Worm (Caenorhabditis elegans) whole organism, mixed stage, embryonic: Measurements from ENCODE around the gene C28C12.12.

Experiments
- M03D4.4 ChIP-seq: sonication (generic microtip); optimal IDR thresholded peaks from 2 replicates; lab custom pipeline; 2017; ENCODE audit warnings: mild to moderate bottlenecking, missing genetic modification characterization, missing compliant biosample characterization
- bed-3 ChIP-seq: fragments of 200-800 bp; sonication (Bioruptor generic); optimal IDR thresholded peaks from 3 replicates; lab custom pipeline; 2018; ENCODE audit warnings: mild to moderate bottlenecking, missing genetic modification characterization, moderate library complexity, missing compliant biosample characterization
- blmp-1 ChIP-seq: fragments of 150-350 bp; optimal IDR thresholded peaks from 2 replicates; lab custom pipeline; 2014; ENCODE audit warnings: missing biosample characterization, missing genetic modification characterization
- ceh-39 ChIP-seq: fragments of 150-350 bp; optimal IDR thresholded peaks from 2 replicates; lab custom pipeline; 2014; ENCODE audit warnings: missing biosample characterization, missing genetic modification characterization
- ceh-43 ChIP-seq: fragments of 200-800 bp; sonication (Bioruptor generic); optimal IDR thresholded peaks from 2 replicates; lab custom pipeline; 2018; ENCODE audit warnings: mild to moderate bottlenecking, missing genetic modification characterization, moderate library complexity, missing compliant biosample characterization
- ceh-83 ChIP-seq: fragments of 200-800 bp; sonication (Bioruptor generic); optimal IDR thresholded peaks from 2 replicates; lab custom pipeline; 2018; ENCODE audit warnings: mild to moderate bottlenecking, missing genetic modification characterization, missing compliant biosample characterization
- ces-1 ChIP-seq: fragments of 150-350 bp; optimal IDR thresholded peaks from 2 replicates; lab custom pipeline; 2014; ENCODE audit warnings: missing biosample characterization, missing genetic modification reagents, missing genetic modification characterization
- cnd-1 ChIP-seq: fragments of 200-800 bp; sonication (Bioruptor generic); optimal IDR thresholded peaks from 2 replicates; lab custom pipeline; 2018; ENCODE audit warnings: mild to moderate bottlenecking, missing genetic modification characterization, missing compliant biosample characterization
- drap-1 ChIP-seq: fragments of 200-800 bp; sonication (Bioruptor generic); optimal IDR thresholded peaks from 3 replicates; lab custom pipeline; 2018; ENCODE audit warnings: mild to moderate bottlenecking, missing genetic modification characterization, missing compliant biosample characterization
- elt-1 ChIP-seq: sonication (generic microtip); optimal IDR thresholded peaks from 2 replicates; lab custom pipeline; 2017; ENCODE audit warnings: missing genetic modification characterization, mild to moderate bottlenecking, missing compliant biosample characterization, antibody characterized with exemption, moderate library complexity, borderline replicate concordance; ENCODE audit not compliant: insufficient read depth
- elt-3 ChIP-seq: fragments of 150-350 bp; optimal IDR thresholded peaks from 2 replicates; lab custom pipeline; 2014; ENCODE audit warnings: missing biosample characterization, missing genetic modification characterization
- flh-1 ChIP-seq: fragments of 200-800 bp; sonication (Bioruptor generic); optimal IDR thresholded peaks from 2 replicates; lab custom pipeline; 2018; ENCODE audit warnings: mild to moderate bottlenecking, missing genetic modification characterization, moderate library complexity, missing compliant biosample characterization
- ham-2 ChIP-seq: fragments of 200-800 bp; sonication (Bioruptor generic); optimal IDR thresholded peaks from 2 replicates; lab custom pipeline; 2018; ENCODE audit warnings: mild to moderate bottlenecking, missing genetic modification characterization, missing compliant biosample characterization
- lin-13 ChIP-seq: fragments of 150-350 bp; optimal IDR thresholded peaks from 2 replicates; lab custom pipeline; 2014; ENCODE audit warnings: missing biosample characterization, missing genetic modification characterization
- lsy-2 ChIP-seq: fragments of 150-350 bp; optimal IDR thresholded peaks from 2 replicates; lab custom pipeline; 2014; ENCODE audit warnings: missing biosample characterization, missing genetic modification characterization
- mab-5 ChIP-seq: fragments of 150-350 bp; optimal IDR thresholded peaks from 2 replicates; lab custom pipeline; 2014; ENCODE audit warnings: missing biosample characterization, missing genetic modification characterization
- mep-1 ChIP-seq: fragments of 150-350 bp; optimal IDR thresholded peaks from 2 replicates; lab custom pipeline; 2017; ENCODE audit warnings: missing biosample characterization, missing genetic modification reagents, missing genetic modification characterization, inconsistent platforms
- mls-2 ChIP-seq: sonication (generic microtip); optimal IDR thresholded peaks from 2 replicates; lab custom pipeline; 2016; ENCODE audit warnings: mild to moderate bottlenecking, missing genetic modification characterization, moderate library complexity, missing compliant biosample characterization
- nhr-12 ChIP-seq: fragments of 150-350 bp; optimal IDR thresholded peaks from 2 replicates; lab custom pipeline; 2014; ENCODE audit warnings: missing biosample characterization, missing genetic modification characterization
- nhr-237 ChIP-seq: fragments of 150-350 bp; optimal IDR thresholded peaks from 2 replicates; lab custom pipeline; 2014; ENCODE audit warnings: missing biosample characterization, missing genetic modification characterization
- nhr-28 ChIP-seq: fragments of 150-350 bp; optimal IDR thresholded peaks from 2 replicates; lab custom pipeline; 2014; ENCODE audit warnings: missing biosample characterization, missing genetic modification characterization
- nhr-76 ChIP-seq: sonication (generic microtip); optimal IDR thresholded peaks from 2 replicates; lab custom pipeline; 2017; ENCODE audit warnings: missing biosample characterization, missing genetic modification characterization
- pha-4 ChIP-seq: fragments of 150-350 bp; optimal IDR thresholded peaks from 2 replicates; lab custom pipeline; 2018; ENCODE audit warnings: missing biosample characterization, missing genetic modification reagents, missing genetic modification characterization
- sptf-1 ChIP-seq: sonication (generic microtip); optimal IDR thresholded peaks from 2 replicates; lab custom pipeline; 2017; ENCODE audit warnings: mild to moderate bottlenecking, missing genetic modification characterization, moderate library complexity, missing compliant biosample characterization
- tbx-8 ChIP-seq: fragments of 200-800 bp; sonication (Bioruptor generic); optimal IDR thresholded peaks from 2 replicates; lab custom pipeline; 2018; ENCODE audit warnings: mild to moderate bottlenecking, missing genetic modification characterization, moderate library complexity, missing compliant biosample characterization
- unc-120 ChIP-seq: sonication (generic microtip); optimal IDR thresholded peaks from 2 replicates; lab custom pipeline; 2017; ENCODE audit warnings: missing genetic modification characterization, missing compliant biosample characterization; ENCODE audit not compliant: poor library complexity, severe bottlenecking
- unc-39 ChIP-seq: fragments of 150-350 bp; optimal IDR thresholded peaks from 2 replicates; lab custom pipeline; 2014; ENCODE audit warnings: missing biosample characterization, missing genetic modification characterization
- unc-62 ChIP-seq: fragments of 150-350 bp; optimal IDR thresholded peaks from 2 replicates; lab custom pipeline; 2014; ENCODE audit warnings: missing biosample characterization, missing genetic modification reagents, missing genetic modification characterization
- ztf-11 ChIP-seq: fragments of 150-350 bp; optimal IDR thresholded peaks from 2 replicates; lab custom pipeline; 2014; ENCODE audit warnings: missing biosample characterization, missing genetic modification characterization

Gene C28C12.12

DNA sequence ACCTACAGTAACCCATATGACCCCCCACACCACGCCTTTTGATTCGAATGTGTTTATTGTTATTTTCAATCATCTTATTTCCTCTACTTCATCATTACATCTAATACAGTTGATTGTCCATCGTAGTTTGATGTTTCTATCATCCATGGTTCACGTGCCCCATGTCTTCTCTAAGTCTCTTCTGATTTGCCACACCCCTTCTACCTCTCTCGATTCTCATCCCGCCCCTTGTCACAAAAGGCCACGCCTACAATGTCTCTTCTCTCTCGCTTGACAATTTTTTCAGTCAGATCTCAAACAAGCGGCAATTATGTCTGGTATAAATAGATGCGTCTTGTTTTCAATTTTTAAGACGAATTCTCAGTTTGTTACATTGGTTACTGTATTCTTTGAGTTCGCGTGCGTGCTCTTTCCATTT lies 38.8 kb upstream of the C28C12.12 start:
- TF ChIP-seq bed-3 (GFP tag; lab: Kevin White, UChicago): no peak
- no peak for TF ChIP-seq cnd-1 (tag; lab: Kevin White, UChicago)
- TF ChIP-seq elt-1 (tag; lab: Kevin White, UChicago): no peak

DNA sequence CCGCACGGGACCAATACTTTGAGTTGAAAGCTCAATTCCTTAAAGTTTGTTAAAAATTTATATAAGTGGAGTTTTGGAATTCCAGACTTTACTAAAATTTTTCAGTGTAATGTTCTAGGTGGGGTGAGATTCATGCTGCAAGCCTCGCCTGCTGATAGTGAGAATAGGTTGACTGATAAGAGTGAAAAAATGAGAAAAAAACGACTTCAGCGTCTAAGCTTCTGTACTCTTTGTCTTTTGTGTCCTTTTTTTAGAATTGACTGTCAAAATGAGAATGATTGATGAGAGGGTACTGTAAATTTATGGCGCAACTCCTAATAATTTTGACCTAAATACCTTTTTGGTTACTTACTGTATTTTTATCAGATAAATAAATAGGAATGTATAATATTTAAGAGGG lies 38.0 kb upstream of the C28C12.12 start:
- no peak for TF ChIP-seq ces-1 (GFP tag; lab: Kevin White, UChicago)
- no peak for TF ChIP-seq sptf-1 (tag; lab: Kevin White, UChicago)
- no peak for TF ChIP-seq mls-2

DNA sequence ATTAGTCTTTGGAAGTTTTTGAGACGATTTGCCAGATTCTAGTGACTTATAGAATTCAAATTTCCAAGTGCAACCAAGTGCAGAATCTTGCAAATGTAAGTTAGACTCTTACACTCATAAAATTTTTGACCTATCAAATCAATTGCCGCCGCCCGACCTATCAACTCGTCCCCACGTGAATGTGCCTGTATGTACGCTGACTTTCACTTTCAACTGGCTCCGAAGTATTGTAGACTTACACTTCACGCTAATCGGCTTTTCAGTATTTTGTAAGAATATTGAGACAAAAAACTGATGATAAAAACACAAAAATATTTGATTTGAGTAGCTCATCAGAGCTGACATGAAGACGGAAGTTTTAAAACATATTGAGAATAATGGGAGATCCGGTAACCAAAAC lies 36.6 kb upstream of the C28C12.12 start:
- no peak for TF ChIP-seq tbx-8
- no peak for TF ChIP-seq ham-2 (GFP tag; lab: Kevin White, UChicago)
- no peak for TF ChIP-seq mab-5 (tag; lab: Kevin White, UChicago)
- no peak for TF ChIP-seq unc-39 (tag; lab: Kevin White, UChicago)
- TF ChIP-seq nhr-28 (tag; lab: Kevin White, UChicago): no peak
- no peak for TF ChIP-seq nhr-12
- TF ChIP-seq flh-1 (GFP tag; lab: Kevin White, UChicago): no peak
- TF ChIP-seq sptf-1 (tag; lab: Kevin White, UChicago): no peak
- TF ChIP-seq ces-1 (GFP tag; lab: Kevin White, UChicago): no peak
- TF ChIP-seq nhr-76 (tag; lab: Kevin White, UChicago): no peak
- no peak for TF ChIP-seq elt-1 (tag; lab: Kevin White, UChicago)
- TF ChIP-seq ceh-43: no peak
- TF ChIP-seq ztf-11 (tag; lab: Kevin White, UChicago): no peak
- TF ChIP-seq mep-1 (tag; lab: Kevin White, UChicago): no peak
- TF ChIP-seq, all 35 proteins: peak for 0

DNA sequence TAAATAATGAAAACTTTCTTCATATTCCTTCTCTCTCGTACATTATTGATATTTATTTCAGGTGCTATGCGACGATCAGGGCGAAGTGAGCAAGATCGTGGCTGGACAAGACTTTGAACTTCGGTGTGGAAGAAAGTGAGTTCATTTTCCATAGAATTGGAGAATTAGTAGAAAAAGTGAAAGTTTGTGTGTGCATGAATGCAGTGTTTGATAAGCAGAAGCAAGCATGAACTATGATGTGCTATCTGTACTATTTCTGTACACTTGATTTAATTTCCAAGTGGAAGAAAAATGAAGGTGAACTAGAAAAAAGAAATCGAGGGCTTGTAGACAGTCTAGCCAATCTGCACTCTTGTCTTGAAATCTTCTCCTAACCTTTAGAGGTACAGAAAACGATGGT lies 35.9 kb upstream of the C28C12.12 start:
- no peak for TF ChIP-seq blmp-1 (tag; lab: Kevin White, UChicago)
- TF ChIP-seq M03D4.4 (tag; lab: Kevin White, UChicago): no peak
- no peak for TF ChIP-seq elt-1 (tag; lab: Kevin White, UChicago)
- no peak for TF ChIP-seq nhr-28 (tag; lab: Kevin White, UChicago)
- no peak for TF ChIP-seq ham-2 (GFP tag; lab: Kevin White, UChicago)
- TF ChIP-seq lsy-2 (tag; lab: Kevin White, UChicago): no peak
- TF ChIP-seq mab-5 (tag; lab: Kevin White, UChicago): no peak
- TF ChIP-seq nhr-237 (tag; lab: Kevin White, UChicago): no peak
- TF ChIP-seq unc-120 (tag; lab: Kevin White, UChicago): no peak
- no peak for TF ChIP-seq flh-1 (GFP tag; lab: Kevin White, UChicago)
- TF ChIP-seq pha-4 (tag; lab: Kevin White, UChicago): no peak
- TF ChIP-seq drap-1 (GFP tag; lab: Kevin White, UChicago): no peak
- no peak for TF ChIP-seq unc-62 (GFP tag; lab: Kevin White, UChicago)
- TF ChIP-seq bed-3 (GFP tag; lab: Kevin White, UChicago): no peak
- no peak for TF ChIP-seq nhr-76 (tag; lab: Kevin White, UChicago)
- no peak for TF ChIP-seq tbx-8
- TF ChIP-seq ceh-39 (tag; lab: Kevin White, UChicago): no peak
- TF ChIP-seq ceh-83: no peak
- TF ChIP-seq mep-1 (tag; lab: Kevin White, UChicago): no peak

DNA sequence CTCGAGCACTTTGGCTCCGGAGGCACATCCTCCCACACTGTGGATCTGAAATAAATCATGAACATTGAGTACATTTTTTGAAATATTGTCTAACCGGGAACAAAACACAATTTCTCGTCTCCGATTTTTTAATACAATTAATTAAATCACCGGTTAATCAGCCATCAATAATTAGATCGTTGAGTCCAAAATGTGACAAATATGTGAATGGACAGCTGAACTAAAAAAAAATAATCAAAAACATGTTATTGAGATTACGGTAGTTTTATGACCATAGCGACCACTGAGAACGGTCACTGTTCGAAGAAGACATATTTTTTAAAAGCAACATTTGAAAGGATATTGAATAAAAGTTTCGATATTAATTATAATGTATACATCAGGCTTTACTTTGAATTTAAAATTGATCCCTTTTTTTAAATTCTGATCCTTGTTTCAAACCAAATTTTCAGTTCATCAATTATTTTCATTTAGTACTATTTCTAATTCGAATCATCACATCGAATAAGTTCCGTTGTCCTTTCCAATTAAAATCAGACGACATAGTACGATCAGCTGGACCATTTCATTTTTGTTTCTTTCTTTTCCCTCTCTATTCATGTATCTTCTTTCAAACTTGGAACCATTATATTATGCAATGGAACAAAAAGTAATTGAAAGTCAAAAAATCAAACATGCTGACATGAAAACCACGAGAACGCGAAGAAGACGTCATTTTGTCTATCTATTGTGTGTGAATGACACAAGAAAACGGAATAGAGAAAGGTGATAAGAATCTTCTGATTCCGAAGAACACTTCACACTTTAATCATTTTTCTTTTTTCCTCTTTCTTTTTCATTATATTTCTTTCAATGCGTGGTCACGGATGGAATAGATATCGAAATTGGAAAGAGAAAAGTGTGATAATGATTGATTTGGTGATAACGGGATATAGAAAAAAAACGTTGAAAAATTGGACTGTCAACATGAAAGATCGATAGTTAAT lies 34.2 kb upstream of the C28C12.12 start:
- TF ChIP-seq blmp-1 (tag; lab: Kevin White, UChicago) (peak; percentile 61), elt-3 (peak; percentile 84), ces-1 (GFP tag; lab: Kevin White, UChicago) (no peak), lin-13 (tag; lab: Kevin White, UChicago) (no peak), unc-120 (tag; lab: Kevin White, UChicago) (no peak), ceh-43 (no peak)
